Worm (Caenorhabditis elegans) whole organism, L2 larva: ENCODE results near the gene W02H5.8.

Experiments used
- aly-2 ChIP-seq: fragments of 150-350 bp; optimal IDR thresholded peaks from 2 replicates; lab custom pipeline; 2014; ENCODE audit warnings: missing biosample characterization, missing genetic modification characterization
- fos-1 ChIP-seq: fragments of 150-350 bp; optimal IDR thresholded peaks from 2 replicates; lab custom pipeline; 2014; ENCODE audit warnings: missing biosample characterization, missing genetic modification characterization
- lin-13 ChIP-seq: fragments of 150-350 bp; optimal IDR thresholded peaks from 2 replicates; lab custom pipeline; 2014; ENCODE audit warnings: missing biosample characterization, missing genetic modification reagents, missing genetic modification characterization
- nhr-237 ChIP-seq: fragments of 150-350 bp; optimal IDR thresholded peaks from 2 replicates; lab custom pipeline; 2014; ENCODE audit warnings: missing biosample characterization, missing genetic modification characterization
- skn-1 ChIP-seq: sonication (generic microtip); optimal IDR thresholded peaks from 2 replicates; lab custom pipeline; 2017; ENCODE audit warnings: missing biosample characterization, missing genetic modification characterization
- unc-62 ChIP-seq: fragments of 150-350 bp; optimal IDR thresholded peaks from 2 replicates; lab custom pipeline; 2014; ENCODE audit warnings: missing biosample characterization, missing genetic modification reagents, missing genetic modification characterization

- TF ChIP-seq nhr-237 (tag; lab: Kevin White, UChicago) = no peak
- no peak for TF ChIP-seq skn-1 (tag; lab: Kevin White, UChicago)
- TF ChIP-seq unc-62 = no peak
- TF ChIP-seq fos-1 = no peak
- no peak for TF ChIP-seq lin-13 (GFP tag; lab: Kevin White, UChicago)
- TF ChIP-seq aly-2 = no peak
These were observed 25.2 kb upstream of the W02H5.8 start for ce11 chrV:2677648-2678047.
